Worm (Caenorhabditis elegans) whole organism, L4/young adult: Measurements from ENCODE around the gene hdl-2.

Experiments
- W03F9.2 ChIP-seq: fragments of 150-350 bp; optimal IDR thresholded peaks from 2 replicates; lab custom pipeline; 2014; ENCODE audit warnings: missing biosample characterization, missing genetic modification characterization
- dao-5 ChIP-seq: sonication (generic microtip); optimal IDR thresholded peaks from 2 replicates; lab custom pipeline; 2016; ENCODE audit warnings: missing genotype, missing genetic modification characterization, moderate library complexity, missing compliant biosample characterization
- him-1 ChIP-seq: sonication (generic microtip); optimal IDR thresholded peaks from 2 replicates; lab custom pipeline; 2016; ENCODE audit warnings: missing genotype, missing genetic modification reagents, missing genetic modification characterization, missing compliant biosample characterization

The hdl-2 gene

DNA sequence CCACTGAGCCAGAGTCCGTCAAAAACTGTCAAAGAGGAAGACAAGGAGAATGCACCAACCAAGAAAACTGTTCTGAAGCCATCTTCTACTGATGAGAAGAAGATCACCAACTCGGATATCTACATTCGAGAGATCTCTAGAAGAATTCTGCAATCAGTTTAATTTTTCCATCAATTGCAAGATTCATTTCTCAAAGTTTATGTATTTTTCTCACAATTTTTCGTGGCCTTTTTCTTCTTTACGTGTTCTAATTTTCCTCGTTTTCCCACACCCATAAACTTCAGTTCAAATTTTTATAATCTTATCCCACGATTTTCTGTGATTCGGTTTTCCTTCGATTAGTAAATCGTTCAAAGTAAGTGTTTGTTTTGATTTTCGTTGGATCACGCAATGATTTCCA, at the start of gene hdl-2:
hdl-2 (plus strand) TSS at position 301 of the 400 bp plus-strand sequence.
- TF ChIP-seq dao-5 (tag; lab: Kevin White, UChicago) (no peak), him-1 (tag; lab: Kevin White, UChicago) (no peak), W03F9.2 (no peak)

DNA sequence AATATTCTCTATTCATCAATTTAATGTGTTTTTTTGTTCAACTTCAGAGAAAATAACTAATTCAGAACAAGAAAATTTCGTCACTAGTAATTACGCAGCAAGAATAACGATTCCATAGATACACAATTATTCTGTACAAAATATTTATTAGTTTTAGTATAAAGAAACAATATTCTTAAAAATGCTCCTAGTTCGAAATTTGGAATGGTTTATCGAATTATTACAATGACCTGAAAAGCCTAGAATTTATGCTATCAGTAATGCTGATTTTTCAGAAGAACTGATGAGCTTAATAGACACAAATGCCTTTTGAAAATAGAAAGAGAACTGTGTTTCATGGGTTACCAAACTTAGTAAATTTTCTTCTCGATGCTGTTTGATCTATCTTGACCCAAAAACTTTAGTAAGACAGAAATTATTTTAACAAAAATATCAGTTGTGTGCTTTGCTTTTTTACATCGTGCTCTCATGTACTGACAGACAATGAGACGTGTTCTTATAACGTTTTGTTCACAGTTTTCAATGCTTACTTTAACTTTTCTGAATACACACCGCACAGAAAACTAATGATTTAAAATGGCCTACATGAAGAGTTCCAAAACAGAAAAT, 47.8 kb upstream of the hdl-2 start:
- no peak for TF ChIP-seq W03F9.2
- TF ChIP-seq him-1 (tag; lab: Kevin White, UChicago): no peak
- TF ChIP-seq dao-5 (tag; lab: Kevin White, UChicago): no peak

DNA sequence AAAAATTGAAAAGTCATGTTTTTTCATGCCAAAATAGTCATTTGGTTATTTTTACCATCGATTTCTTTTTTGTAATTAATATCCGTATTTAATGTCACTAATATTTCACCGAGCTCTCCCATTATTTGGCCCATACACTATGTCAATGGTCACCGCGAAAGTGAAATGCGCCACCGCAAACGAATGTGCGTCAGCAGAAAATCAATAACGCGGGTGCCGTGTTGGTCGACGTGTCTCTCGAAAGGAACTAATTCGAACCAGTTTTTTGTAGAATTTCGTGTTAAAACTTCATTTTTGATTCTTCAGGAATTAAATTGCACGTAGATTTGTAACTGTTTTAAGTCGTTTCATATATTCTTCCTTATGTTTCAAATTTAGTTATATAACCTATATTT, 47.3 kb upstream of the hdl-2 start:
- TF ChIP-seq him-1 (tag; lab: Kevin White, UChicago): no peak
- TF ChIP-seq W03F9.2: no peak
- TF ChIP-seq dao-5 (tag; lab: Kevin White, UChicago): no peak

DNA sequence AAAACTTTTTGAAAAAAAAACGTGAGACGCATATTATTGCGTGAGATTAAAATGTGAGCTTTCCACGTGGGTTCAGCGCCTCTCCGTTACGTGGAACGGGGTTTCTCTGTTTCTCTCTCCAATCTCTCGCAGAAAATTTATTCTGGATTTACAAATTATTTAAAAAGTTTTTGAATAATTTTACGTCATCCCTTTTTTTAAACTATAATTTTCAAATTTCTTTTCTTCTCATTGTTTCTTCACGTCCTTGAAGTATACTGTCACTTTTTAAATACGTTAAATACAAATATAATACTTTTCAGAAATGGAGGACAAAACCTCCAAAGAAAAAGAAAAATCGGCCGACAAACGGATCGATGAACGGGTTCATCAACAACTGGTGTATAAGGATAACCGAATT, 46.4 kb upstream of the hdl-2 start, which contains the start of gene T28C6.7:
T28C6.7 (plus strand) TSS at position 301 of the 400 bp plus-strand sequence.
- TF ChIP-seq dao-5 (tag; lab: Kevin White, UChicago) (no peak), W03F9.2 (no peak), him-1 (tag; lab: Kevin White, UChicago) (no peak)

DNA sequence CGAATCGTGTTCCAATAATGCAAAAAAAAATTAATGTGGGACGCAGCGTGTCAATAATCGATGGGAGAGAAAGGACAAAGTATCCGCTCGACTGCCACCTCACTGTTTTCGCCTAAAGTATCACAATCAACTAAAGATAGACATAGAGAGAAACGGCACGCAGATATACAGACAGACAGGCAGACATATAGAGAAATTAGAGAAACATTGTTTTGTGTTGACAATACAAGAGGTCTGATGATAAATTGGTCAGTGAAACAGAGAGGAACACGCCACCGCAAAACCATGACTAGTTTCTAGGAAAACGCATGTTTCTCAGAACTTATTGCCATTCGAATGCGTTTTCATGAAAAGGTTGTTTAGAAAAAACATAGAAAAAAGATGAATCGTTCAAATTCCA, 43.4 kb upstream of the hdl-2 start, which contains the start of gene T28C6.8:
T28C6.8 (minus strand) TSS at position 137 of the 400 bp plus-strand sequence.
- TF ChIP-seq W03F9.2: no peak
- no peak for TF ChIP-seq him-1 (tag; lab: Kevin White, UChicago)
- TF ChIP-seq dao-5 (tag; lab: Kevin White, UChicago): no peak

DNA sequence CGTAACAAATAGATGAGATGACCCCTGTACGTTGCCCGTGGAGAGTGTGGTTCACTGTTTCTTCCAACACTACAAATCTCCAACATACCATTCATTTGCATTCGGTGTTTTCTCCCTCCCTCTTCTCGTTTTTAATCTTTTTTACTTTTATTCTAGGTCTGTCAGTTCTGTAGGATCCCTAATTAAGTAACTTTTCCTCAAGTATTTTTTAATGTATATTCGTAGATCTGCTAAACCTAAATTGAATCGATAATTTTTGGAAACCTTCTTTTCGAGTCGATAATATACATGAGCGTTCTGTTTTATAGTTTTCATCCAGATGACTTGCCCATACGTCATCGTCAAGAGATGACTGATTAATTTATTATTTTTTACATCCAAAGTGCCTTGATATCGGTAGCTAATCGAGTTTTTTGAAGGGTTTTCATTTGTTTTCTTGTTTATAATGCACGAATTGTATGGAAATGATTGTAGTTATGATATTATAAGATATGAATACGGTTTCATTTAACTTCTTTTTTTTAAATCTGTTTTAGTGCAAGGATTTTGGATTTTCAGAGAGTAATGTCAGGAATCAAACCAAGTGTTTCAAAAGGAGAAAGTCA, 33.7 kb upstream of the hdl-2 start, which contains the start of the genes T28C6.11 and T11B7.1:
T28C6.11 (minus strand) TSS at position 101 of the 605 bp plus-strand sequence.
T11B7.1 (plus strand) TSS at position 555 of the 605 bp plus-strand sequence.
- TF ChIP-seq W03F9.2 (no peak), him-1 (tag; lab: Kevin White, UChicago) (no peak), dao-5 (tag; lab: Kevin White, UChicago) (no peak)

DNA sequence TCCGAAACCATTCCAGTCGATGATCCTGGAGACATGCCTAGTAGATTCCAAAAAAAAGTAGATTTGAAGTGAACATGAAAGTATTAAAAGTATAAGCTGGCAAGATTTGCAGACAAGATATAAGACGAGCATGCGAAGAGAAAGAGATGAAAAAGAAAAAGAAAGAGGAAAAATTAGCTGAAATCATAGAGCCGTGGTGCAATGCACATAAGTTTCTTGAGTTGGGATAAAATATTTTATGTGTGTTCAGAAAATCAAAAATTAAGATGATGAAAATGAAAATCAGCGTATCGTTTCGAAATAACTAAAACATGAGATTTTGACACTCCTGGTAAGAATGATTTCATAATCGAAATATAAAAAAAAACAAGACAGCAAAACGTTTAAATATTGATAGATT, 29.5 kb upstream of the hdl-2 start, which contains the start of gene T11B7.2:
T11B7.2 (minus strand) TSS at position 101 of the 400 bp plus-strand sequence.
- no peak for TF ChIP-seq him-1 (tag; lab: Kevin White, UChicago)
- no peak for TF ChIP-seq W03F9.2

DNA sequence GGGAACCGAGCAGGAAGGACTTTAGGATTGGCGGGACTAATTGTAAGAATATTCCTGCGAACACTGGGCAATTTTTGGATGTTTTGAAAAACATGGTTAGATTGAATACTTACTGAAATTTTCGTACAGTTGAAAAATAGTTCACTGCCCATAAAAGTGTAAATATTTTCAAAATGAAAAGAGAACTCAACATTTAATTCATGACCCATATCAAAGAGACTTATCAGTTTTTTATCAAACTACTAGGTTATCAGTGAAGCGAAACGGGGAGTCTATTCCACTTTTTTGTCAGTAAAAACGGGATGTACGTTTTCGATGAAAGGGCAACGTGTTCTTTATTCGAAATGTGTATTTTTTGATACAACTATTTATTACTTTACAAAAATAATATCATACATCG, 28.0 kb upstream of the hdl-2 start:
- TF ChIP-seq him-1 (tag; lab: Kevin White, UChicago): no peak
- no peak for TF ChIP-seq W03F9.2
- no peak for TF ChIP-seq dao-5 (tag; lab: Kevin White, UChicago)

DNA sequence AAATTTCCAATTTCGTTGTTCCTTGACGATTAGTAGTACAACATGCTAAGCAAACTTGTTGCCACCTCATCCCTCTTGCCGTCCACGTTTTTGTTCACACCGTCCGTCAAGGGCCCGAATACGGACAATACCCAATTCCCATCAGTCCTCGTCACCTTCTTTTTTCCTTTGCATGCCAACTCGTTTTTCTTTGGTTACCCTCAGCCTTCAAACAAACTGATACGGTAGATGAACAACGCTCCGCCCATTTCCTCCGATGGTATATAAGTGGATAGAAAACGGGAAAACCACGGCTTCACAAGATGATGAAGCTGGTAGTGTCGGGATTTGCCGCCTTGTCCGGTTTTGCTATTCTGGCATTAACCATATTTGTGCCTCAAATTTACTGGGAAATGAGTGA, 26.0 kb upstream of the hdl-2 start, which contains the start of gene col-118:
col-118 (plus strand) TSS at position 301 of the 400 bp plus-strand sequence.
- TF ChIP-seq W03F9.2 (no peak), him-1 (tag; lab: Kevin White, UChicago) (no peak), dao-5 (tag; lab: Kevin White, UChicago) (no peak)

DNA sequence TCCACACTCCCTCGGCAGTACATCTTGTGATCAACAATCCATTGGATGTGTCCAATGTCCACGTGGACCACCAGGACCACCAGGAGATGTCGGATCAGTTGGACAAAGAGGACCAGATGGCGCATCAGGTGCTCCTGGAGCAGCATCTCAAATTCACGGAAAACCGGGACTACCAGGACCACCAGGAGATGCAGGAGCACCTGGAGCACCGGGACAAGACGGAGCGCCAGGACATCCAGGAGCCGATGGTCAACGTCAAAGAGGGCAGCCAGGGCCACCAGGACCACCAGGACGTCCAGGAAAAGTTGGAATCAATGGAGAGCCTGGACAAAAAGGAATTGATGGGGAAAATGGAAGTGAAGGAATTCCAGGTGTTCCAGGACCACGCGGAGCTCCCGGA, 25.0 kb upstream of the hdl-2 start:
- TF ChIP-seq W03F9.2 (no peak), him-1 (tag; lab: Kevin White, UChicago) (no peak), dao-5 (tag; lab: Kevin White, UChicago) (no peak)

DNA sequence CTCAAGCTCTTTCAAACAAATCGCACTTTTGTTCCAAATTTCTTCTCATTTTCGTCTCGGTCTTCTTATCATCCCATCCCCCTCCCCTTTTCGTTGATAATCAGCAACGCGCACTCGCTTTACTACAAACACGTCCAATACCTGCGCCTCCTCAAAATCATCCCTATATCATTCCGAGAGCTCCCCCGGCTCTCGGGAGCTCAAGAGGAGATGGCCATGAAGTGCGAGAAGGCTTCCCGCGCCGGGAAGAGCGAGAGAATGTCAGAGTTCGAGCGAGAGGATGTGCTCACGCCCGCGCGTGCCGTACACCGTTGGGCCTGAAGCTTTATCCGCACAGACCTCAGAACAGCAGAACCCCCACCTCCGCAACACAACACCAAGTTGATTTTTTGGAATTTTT, 23.1 kb upstream of the hdl-2 start:
- TF ChIP-seq him-1 (tag; lab: Kevin White, UChicago) (no peak), dao-5 (tag; lab: Kevin White, UChicago) (no peak), W03F9.2 (no peak)

DNA sequence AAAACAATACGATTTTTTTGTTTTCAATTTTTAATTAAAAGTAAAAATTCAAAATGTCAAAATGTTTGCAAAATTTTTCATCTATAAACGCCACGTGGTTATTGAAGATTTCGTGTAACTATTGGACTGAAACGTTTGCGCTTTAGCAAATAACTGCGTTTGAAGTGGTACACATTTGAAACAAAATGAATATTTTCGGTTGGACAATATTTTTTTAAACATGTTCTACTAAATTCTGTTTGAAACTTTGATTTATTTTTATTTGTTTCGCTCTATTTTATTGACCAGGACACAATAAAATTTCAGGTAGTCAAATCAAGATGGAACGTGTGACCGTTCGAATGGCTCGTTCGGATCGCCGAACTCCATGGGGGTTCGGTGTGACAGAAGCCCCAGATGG, 21.8 kb upstream of the hdl-2 start, which contains the start of gene alp-1:
alp-1 (plus strand) TSS at position 301 of the 400 bp plus-strand sequence.
- no peak for TF ChIP-seq him-1 (tag; lab: Kevin White, UChicago)

DNA sequence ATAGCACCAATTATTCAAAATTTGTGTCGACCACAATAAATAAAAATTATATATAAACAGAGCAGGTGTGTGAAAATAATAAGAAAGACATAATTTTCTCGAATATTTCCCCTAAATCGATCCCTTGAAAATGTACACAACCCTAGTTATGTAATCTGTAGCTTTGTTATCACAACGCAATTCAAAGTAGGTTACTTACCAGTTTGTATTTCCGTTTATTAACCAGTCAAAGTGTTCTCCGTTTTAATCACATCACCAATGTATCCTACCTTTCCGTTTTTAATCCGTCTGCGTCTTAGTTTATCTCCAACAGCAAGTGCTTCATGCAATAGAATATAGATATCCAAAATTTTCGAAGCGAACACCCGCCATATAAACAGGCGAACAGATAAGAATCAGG, 20.6 kb upstream of the hdl-2 start:
- TF ChIP-seq dao-5 (tag; lab: Kevin White, UChicago): no peak

DNA sequence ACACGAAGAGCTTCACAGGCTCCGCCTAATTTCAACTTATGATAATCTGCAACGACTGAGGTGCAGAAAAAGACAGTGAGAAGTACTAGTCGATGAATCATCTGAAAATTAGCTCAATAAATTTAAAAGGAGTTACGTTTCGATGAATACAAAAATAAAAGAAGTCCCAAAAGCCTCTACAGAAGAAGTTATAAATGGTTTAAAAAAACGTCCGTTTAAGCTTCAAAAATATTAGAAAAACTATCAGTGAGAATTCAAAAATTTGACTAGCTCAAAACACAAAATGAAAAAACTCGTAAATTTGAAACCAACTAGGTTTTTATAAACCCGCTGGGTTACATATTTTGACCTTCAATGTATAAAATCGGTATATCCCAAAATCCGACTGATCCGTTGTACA, 18.0 kb upstream of the hdl-2 start, which contains the start of gene T11B7.5:
T11B7.5 (minus strand) TSS at position 101 of the 400 bp plus-strand sequence.
- TF ChIP-seq dao-5 (tag; lab: Kevin White, UChicago): no peak
